Worm (Caenorhabditis elegans) whole organism, late embryonic: Measurements from ENCODE around the gene pdfr-1.

ENCODE experiments used
- T23F11.4 ChIP-seq: fragments of 200-800 bp; sonication (Bioruptor generic); optimal IDR thresholded peaks from 2 replicates; lab custom pipeline; 2018; ENCODE audit warnings: mild to moderate bottlenecking, missing genetic modification characterization, missing compliant biosample characterization
- ama-1 ChIP-seq: fragments of 150-350 bp; optimal IDR thresholded peaks from 2 replicates; lab custom pipeline; 2014
- ceh-45 ChIP-seq: fragments of 200-800 bp; sonication (Bioruptor generic); IDR thresholded peaks from 2 replicates; pipeline ENCODE4 v1.3.6; 2022; ENCODE audit warnings: missing genetic modification reagents, missing genetic modification characterization, missing compliant biosample characterization
- eyg-1 ChIP-seq: sonication (generic microtip); optimal IDR thresholded peaks from 2 replicates; lab custom pipeline; 2016; ENCODE audit warnings: missing genotype, missing genetic modification characterization, missing compliant biosample characterization
- fax-1 ChIP-seq: sonication (generic microtip); optimal IDR thresholded peaks from 2 replicates; lab custom pipeline; 2016; ENCODE audit warnings: missing genotype, missing genetic modification characterization, missing compliant biosample characterization
- hlh-15 ChIP-seq: sonication (generic microtip); optimal IDR thresholded peaks from 2 replicates; lab custom pipeline; 2016; ENCODE audit warnings: missing genetic modification characterization, missing compliant biosample characterization
- hlh-30 ChIP-seq: sonication (generic microtip); optimal IDR thresholded peaks from 2 replicates; lab custom pipeline; 2017; ENCODE audit warnings: antibody characterized with exemption, missing genetic modification characterization, missing compliant biosample characterization; ENCODE audit not compliant: insufficient read depth
- nfya-1 ChIP-seq: sonication (generic microtip); optimal IDR thresholded peaks from 2 replicates; lab custom pipeline; 2017; ENCODE audit warnings: missing genetic modification characterization, mild to moderate bottlenecking, missing compliant biosample characterization, antibody characterized with exemption, moderate library complexity
- pax-1 ChIP-seq: fragments of 150-350 bp; optimal IDR thresholded peaks from 2 replicates; lab custom pipeline; 2014; ENCODE audit warnings: missing biosample characterization, missing genetic modification characterization
- pha-4 ChIP-seq: fragments of 150-350 bp; optimal IDR thresholded peaks from 2 replicates; lab custom pipeline; 2018; ENCODE audit warnings: missing biosample characterization, missing genetic modification reagents, missing genetic modification characterization
- rnt-1 ChIP-seq: sonication (generic microtip); optimal IDR thresholded peaks from 2 replicates; lab custom pipeline; 2016; ENCODE audit warnings: missing genetic modification characterization, missing compliant biosample characterization
- sox-4 ChIP-seq: sonication (generic microtip); optimal IDR thresholded peaks from 2 replicates; lab custom pipeline; 2017; ENCODE audit warnings: mild to moderate bottlenecking, missing genetic modification characterization, inconsistent platforms, missing compliant biosample characterization
- tbx-2 ChIP-seq: sonication (generic microtip); optimal IDR thresholded peaks from 2 replicates; lab custom pipeline; 2016; ENCODE audit warnings: missing genetic modification characterization, missing compliant biosample characterization
- unc-86 ChIP-seq: sonication (generic microtip); optimal IDR thresholded peaks from 2 replicates; lab custom pipeline; 2016; ENCODE audit warnings: missing genetic modification characterization, missing compliant biosample characterization

ce11 chrIII:6655830-6656229 lies 3.9 kb upstream of the pdfr-1 start:
- no peak for TF ChIP-seq eyg-1 (tag; lab: Kevin White, UChicago)
- no peak for TF ChIP-seq unc-86
- TF ChIP-seq fax-1 (tag; lab: Kevin White, UChicago): no peak
- no peak for TF ChIP-seq ceh-45 (GFP tag; lab: Robert Waterston, UW)
- no peak for TF ChIP-seq tbx-2 (tag; lab: Kevin White, UChicago)
- TF ChIP-seq sox-4: no peak
- TF ChIP-seq hlh-30 (tag; lab: Kevin White, UChicago): no peak
- TF ChIP-seq ama-1 (lab: Kevin White, UChicago): no peak
- no peak for TF ChIP-seq pax-1 (tag; lab: Kevin White, UChicago)
- peak; percentile 32 for TF ChIP-seq nfya-1 (tag; lab: Kevin White, UChicago)
- peak; percentile 59 for TF ChIP-seq rnt-1 (tag; lab: Kevin White, UChicago)
- no peak for TF ChIP-seq hlh-15 (tag; lab: Kevin White, UChicago)
- TF ChIP-seq T23F11.4: no peak
- no peak for TF ChIP-seq pha-4 (tag; lab: Kevin White, UChicago)
